Fruit fly (Drosophila melanogaster) whole organism, pupa: ENCODE measurements around the gene CG12268.

Experiments used
- CG10348 ChIP-seq: fragments of 200-800 bp; sonication (Bioruptor generic); IDR thresholded peaks from 2 replicates; pipeline ENCODE4 v1.3.6; 2022; ENCODE audit warnings: missing biosample characterization, missing genetic modification characterization
- CG14655 ChIP-seq: fragments of 200-800 bp; sonication (Bioruptor generic); optimal IDR thresholded peaks from 3 replicates; lab custom pipeline; 2017; ENCODE audit warnings: mild to moderate bottlenecking, missing biosample characterization, missing genetic modification reagents, missing genetic modification characterization
- CG17806 ChIP-seq: fragments of 200-800 bp; sonication (Bioruptor generic); optimal IDR thresholded peaks from 2 replicates; lab custom pipeline; 2018; ENCODE audit warnings: missing biosample characterization, mild to moderate bottlenecking, missing genetic modification characterization, moderate library complexity
- CG32121 ChIP-seq: fragments of 200-800 bp; sonication (Bioruptor generic); IDR thresholded peaks from 2 replicates; pipeline ENCODE4 v1.3.6; 2022; ENCODE audit warnings: missing biosample characterization, missing genetic modification characterization
- CG34367 ChIP-seq: fragments of 200-800 bp; sonication (Bioruptor generic); optimal IDR thresholded peaks from 2 replicates; lab custom pipeline; 2018; ENCODE audit warnings: missing biosample characterization, mild to moderate bottlenecking, missing genetic modification characterization
- CG4496 ChIP-seq: fragments of 200-800 bp; sonication (Bioruptor generic); IDR thresholded peaks from 3 replicates; pipeline ENCODE4 v1.3.6; 2022; ENCODE audit warnings: missing biosample characterization, missing genetic modification characterization
- CG8159 ChIP-seq: fragments of 200-800 bp; sonication (Bioruptor generic); optimal IDR thresholded peaks from 3 replicates; lab custom pipeline; 2018; ENCODE audit warnings: missing biosample characterization, mild to moderate bottlenecking, missing genetic modification characterization, moderate library complexity
- CG9948 ChIP-seq: fragments of 200-800 bp; sonication (Bioruptor generic); optimal IDR thresholded peaks from 2 replicates; lab custom pipeline; 2018; ENCODE audit warnings: missing biosample characterization, mild to moderate bottlenecking, missing genetic modification characterization, moderate library complexity
- EcR ChIP-seq: fragments of 200-800 bp; sonication (Bioruptor generic); optimal IDR thresholded peaks from 3 replicates; lab custom pipeline; 2019; ENCODE audit warnings: missing biosample characterization, missing genetic modification characterization, mild to moderate bottlenecking, moderate library complexity, missing genetic modification reagents
- Ets98B ChIP-seq: fragments of 200-800 bp; sonication (Bioruptor generic); IDR thresholded peaks from 2 replicates; pipeline ENCODE4 v1.3.6; 2022; ENCODE audit warnings: missing biosample characterization, missing genetic modification characterization
- Pif1A ChIP-seq: fragments of 200-800 bp; sonication (Bioruptor generic); optimal IDR thresholded peaks from 3 replicates; lab custom pipeline; 2016; ENCODE audit warnings: missing biosample characterization, missing genetic modification characterization
- Pif1B ChIP-seq: fragments of 200-800 bp; sonication (Bioruptor generic); optimal IDR thresholded peaks from 3 replicates; lab custom pipeline; 2016; ENCODE audit warnings: missing biosample characterization, missing genetic modification characterization
- Snoo ChIP-seq: fragments of 200-800 bp; sonication (Bioruptor generic); optimal IDR thresholded peaks from 3 replicates; lab custom pipeline; 2017; ENCODE audit warnings: missing biosample characterization, mild to moderate bottlenecking, missing genetic modification characterization, inconsistent platforms
- rn ChIP-seq: fragments of 200-800 bp; sonication (Bioruptor generic); IDR thresholded peaks from 2 replicates; pipeline ENCODE4 v1.3.6; 2022; ENCODE audit warnings: missing biosample characterization, missing genetic modification characterization

- TF ChIP-seq EcR (GFP tag; lab: Kevin White, UChicago) (no peak), CG9948 (tag; lab: Kevin White, UChicago) (no peak), Snoo (tag; lab: Kevin White, UChicago) (no peak), CG32121 (GFP tag; lab: Robert Waterston, UW) (no peak), Pif1A (GFP tag; lab: Kevin White, UChicago) (no peak), CG10348 (GFP tag; lab: Robert Waterston, UW) (0 out of 2 replicates have a peak, but pooled peaks have one; percentile 7), rn (GFP tag; lab: Robert Waterston, UW) (no peak; the same call in 1 of the 2 replicates), Pif1B (no peak), CG14655 (no peak), CG17806 (tag; lab: Kevin White, UChicago) (no peak), CG8159 (tag; lab: Kevin White, UChicago) (no peak), CG4496 (GFP tag; lab: Robert Waterston, UW) (no peak), Ets98B (no peak), CG34367 (tag; lab: Kevin White, UChicago) (no peak)
Measured at dm6 chr3R:23942550-23942949, 5.7 kb downstream of the CG12268 start.
